Worm (Caenorhabditis elegans): Measurements from ENCODE around the gene F20D6.2.

The F20D6.2 gene

DNA sequence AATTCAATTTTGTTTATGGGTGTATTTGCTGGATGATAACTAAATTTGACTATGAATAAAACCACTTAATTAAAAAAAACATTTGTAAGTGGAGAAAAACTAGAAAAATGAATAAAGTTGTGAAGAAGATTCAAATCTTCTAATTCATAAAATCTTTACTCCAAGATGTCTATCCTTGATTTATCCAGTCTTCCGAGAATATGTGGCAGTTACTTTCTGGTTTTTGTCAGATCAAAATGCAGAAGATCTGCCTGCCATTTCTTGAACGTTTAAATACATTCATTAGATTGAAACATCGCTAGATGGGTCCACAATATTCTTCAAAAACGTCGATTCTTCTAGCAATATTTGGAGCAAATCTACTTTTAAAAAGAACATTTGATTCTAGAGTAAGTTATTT, at the start of gene F20D6.2:
F20D6.2 (plus strand) TSS at position 301 of the 400 bp plus-strand sequence.
- no peak for TF ChIP-seq vab-15 (tag; optimal IDR thresholded peaks at IDR 0.05)
- no peak for TF ChIP-seq pqm-1 (tag; optimal IDR thresholded peaks at IDR 0.05)
- TF ChIP-seq nhr-84 (tag; optimal IDR thresholded peaks at IDR 0.05), result no peak
- TF ChIP-seq snu-23 (GFP tag; optimal IDR thresholded peaks at IDR 0.05), result no peak
- no peak for TF ChIP-seq lin-39 (tag; optimal IDR thresholded peaks at IDR 0.05)

DNA sequence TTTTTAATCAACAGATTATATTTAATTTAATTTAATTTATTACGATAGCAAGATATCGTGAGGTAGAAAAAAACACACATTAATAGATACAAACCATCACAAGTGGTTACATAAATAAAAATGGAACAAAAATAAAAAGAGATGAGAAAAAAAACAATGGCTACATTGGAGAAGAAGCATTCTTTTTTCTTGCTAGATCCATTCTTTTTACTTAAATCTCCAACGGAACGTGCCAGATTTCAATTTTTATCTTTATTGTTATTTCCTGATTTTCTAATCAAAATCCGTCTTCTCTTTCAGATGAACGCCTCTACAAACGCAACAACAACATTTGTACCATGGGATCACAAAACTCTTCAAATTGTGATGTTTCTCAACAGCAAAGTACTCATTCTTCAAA, 42.2 kb upstream of the F20D6.2 start, which contains the start of gene D1014.2:
D1014.2 (plus strand) TSS at position 301 of the 400 bp plus-strand sequence.
- TF ChIP-seq fkh-8 (tag; optimal IDR thresholded peaks at IDR 0.05) (no peak), ceh-8 (GFP tag; optimal IDR thresholded peaks at IDR 0.05) (no peak), nhr-77 (tag; optimal IDR thresholded peaks at IDR 0.05) (no peak), C34B4.2 (tag; optimal IDR thresholded peaks at IDR 0.05) (no peak), nhr-11 (tag; optimal IDR thresholded peaks at IDR 0.05) (no peak), nhr-237 (tag; optimal IDR thresholded peaks at IDR 0.05) (no peak), tlp-1 (tag; optimal IDR thresholded peaks at IDR 0.05) (no peak), isw-1 (GFP tag; IDR thresholded peaks at IDR 0.05) (no peak), tbx-2 (tag; optimal IDR thresholded peaks at IDR 0.05) (no peak), vab-15 (tag; optimal IDR thresholded peaks at IDR 0.05) (no peak)

ce11 chrV:8144515-8144914, 41.3 kb upstream of the F20D6.2 start:
- TF ChIP-seq irx-1 (tag; optimal IDR thresholded peaks at IDR 0.05) (no peak), ama-1 (optimal IDR thresholded peaks at IDR 0.05) (no peak), pqm-1 (tag; optimal IDR thresholded peaks at IDR 0.05) (no peak), efl-1 (optimal IDR thresholded peaks at IDR 0.05) (no peak), efl-1 (GFP tag; optimal IDR thresholded peaks at IDR 0.05 in 1 of 2) (no peak), dsc-1 (tag; optimal IDR thresholded peaks at IDR 0.05) (peak; percentile 2), aly-2 (tag; optimal IDR thresholded peaks at IDR 0.05) (no peak)

DNA sequence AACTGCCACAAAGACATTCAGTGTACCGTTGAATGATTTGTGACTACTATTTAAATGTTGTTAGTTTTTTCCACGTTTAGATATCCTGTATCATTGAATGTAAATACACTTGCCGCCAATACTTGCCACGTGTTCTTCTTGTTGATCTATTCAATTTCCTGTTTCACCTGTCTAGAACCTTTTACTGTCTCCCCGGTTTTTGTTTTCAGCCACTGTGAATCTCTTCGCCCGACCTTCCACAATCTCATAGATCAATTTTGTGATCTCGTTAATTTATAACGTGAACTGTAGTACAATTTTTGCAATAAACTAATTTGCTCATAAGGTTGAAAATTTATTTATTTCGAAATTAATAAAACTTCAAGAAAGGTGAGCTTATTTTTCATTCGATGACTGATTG, 40.5 kb upstream of the F20D6.2 start, which contains the start of gene D1014.13:
D1014.13 (plus strand) TSS at position 301 of the 400 bp plus-strand sequence.
- TF ChIP-seq hlh-4 (tag; optimal IDR thresholded peaks at IDR 0.05) (no peak), sptf-1 (tag; optimal IDR thresholded peaks at IDR 0.05) (no peak), tlp-1 (tag; optimal IDR thresholded peaks at IDR 0.05) (no peak), nhr-77 (tag; optimal IDR thresholded peaks at IDR 0.05) (no peak), mab-9 (GFP tag; IDR thresholded peaks at IDR 0.05) (no peak), nhr-90 (tag; optimal IDR thresholded peaks at IDR 0.05; ENCODE audit: poor library complexity) (no peak), zag-1 (tag; optimal IDR thresholded peaks at IDR 0.05) (no peak), tbx-2 (tag; optimal IDR thresholded peaks at IDR 0.05) (no peak), unc-30 (tag; optimal IDR thresholded peaks at IDR 0.05) (no peak)

DNA sequence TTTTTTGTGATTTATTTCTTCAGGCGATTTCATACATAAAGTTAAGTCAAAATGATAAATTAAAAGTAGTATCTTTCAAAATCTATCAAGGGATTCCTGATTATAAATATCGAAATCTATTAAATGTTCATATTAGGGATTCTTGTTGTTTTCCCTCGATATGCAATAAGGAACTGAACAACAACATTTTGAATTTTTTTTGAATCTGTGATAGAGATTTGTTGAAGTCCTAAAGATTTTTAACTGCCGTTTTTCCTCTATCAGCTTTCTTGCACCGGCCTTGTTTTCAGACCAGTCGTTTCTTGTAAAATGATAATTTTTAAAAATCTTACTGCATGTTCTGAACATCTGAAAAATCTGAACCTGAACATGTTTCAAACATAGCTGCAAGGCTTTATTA, 30.1 kb upstream of the F20D6.2 start:
- no peak for TF ChIP-seq efl-1 (optimal IDR thresholded peaks at IDR 0.05)
- peak in 1 of 2 experiments; percentile 90 for TF ChIP-seq efl-1 (GFP tag; optimal IDR thresholded peaks at IDR 0.05 in 1 of 2)
- no peak for TF ChIP-seq ceh-8 (GFP tag; optimal IDR thresholded peaks at IDR 0.05)

- no peak for TF ChIP-seq unc-62 (GFP tag; optimal IDR thresholded peaks at IDR 0.05)
- TF ChIP-seq lsy-2 (tag; optimal IDR thresholded peaks at IDR 0.05), result no peak
- no peak for TF ChIP-seq zip-4 (GFP tag; optimal IDR thresholded peaks at IDR 0.05)
Observed at ce11 chrV:8157446-8157845, 28.4 kb upstream of the F20D6.2 start, which contains the start of gene sul-2. Gene sul-2, plus strand, starts transcription at chrV:8157746.

ce11 chrV:8159629-8160028, 26.2 kb upstream of the F20D6.2 start, which contains the start of gene F20D6.6:
Gene F20D6.6, plus strand, starts transcription at chrV:8159929.
- no peak for TF ChIP-seq blmp-1 (tag; optimal IDR thresholded peaks at IDR 0.05)
- TF ChIP-seq alr-1 (tag; optimal IDR thresholded peaks at IDR 0.05; ENCODE audit: borderline replicate concordance), result no peak
- TF ChIP-seq zag-1 (tag; optimal IDR thresholded peaks at IDR 0.05), result no peak
- no peak for TF ChIP-seq nhr-47 (tag; optimal IDR thresholded peaks at IDR 0.05)
- TF ChIP-seq lin-13 (GFP tag; optimal IDR thresholded peaks at IDR 0.05), result no peak
- no peak for TF ChIP-seq aha-1 (tag; optimal IDR thresholded peaks at IDR 0.05)
- TF ChIP-seq efl-1 (optimal IDR thresholded peaks at IDR 0.05), result no peak
- TF ChIP-seq efl-1 (GFP tag; optimal IDR thresholded peaks at IDR 0.05 in 1 of 2), result no peak
- TF ChIP-seq lin-39 (tag; optimal IDR thresholded peaks at IDR 0.05), result no peak
- TF ChIP-seq unc-62 (GFP tag; optimal IDR thresholded peaks at IDR 0.05), result no peak
- TF ChIP-seq skn-1 (tag; optimal IDR thresholded peaks at IDR 0.05), result no peak
- TF ChIP-seq elt-3 (tag; optimal IDR thresholded peaks at IDR 0.05), result no peak
- no peak for TF ChIP-seq fos-1 (tag; optimal IDR thresholded peaks at IDR 0.05)
- TF ChIP-seq mdl-1 (tag; optimal IDR thresholded peaks at IDR 0.05), result no peak
